Fruit fly (Drosophila melanogaster): ENCODE measurements around the gene Or85d.

Gene Or85d

DNA sequence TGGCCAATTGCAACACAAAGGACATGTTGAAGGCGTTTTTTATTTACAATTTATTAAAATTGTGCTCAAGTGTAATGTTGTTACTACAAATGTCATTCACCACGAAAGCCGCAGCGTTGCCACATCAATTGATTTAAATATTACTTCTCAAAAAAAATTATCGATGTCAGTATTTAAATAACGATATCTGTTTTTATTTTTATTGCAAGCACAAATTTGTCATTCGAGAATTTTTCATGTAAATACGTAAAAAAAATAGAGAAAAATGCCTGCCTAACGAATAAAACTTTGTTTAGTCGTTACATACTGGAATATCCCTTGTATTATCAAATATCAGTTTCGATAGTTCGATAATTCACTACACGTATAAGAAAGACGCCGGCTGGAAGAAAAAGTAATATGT, 10.1 kb downstream of the Or85d start, which contains the start of the genes mRpS18A and CG31460 (continued):
- TF ChIP-seq Dek (tag; optimal IDR thresholded peaks at IDR 0.05) = no peak
- no peak for TF ChIP-seq CG8359 (GFP tag; optimal IDR thresholded peaks at IDR 0.05; ENCODE audit: borderline replicate concordance)
- TF ChIP-seq sc (optimal IDR thresholded peaks at IDR 0.05) = no peak
- no peak for TF ChIP-seq sc (GFP tag; optimal IDR thresholded peaks at IDR 0.05)
- no peak for TF ChIP-seq slp2 (GFP tag; optimal IDR thresholded peaks at IDR 0.05)
- no peak for TF ChIP-seq Hr51 (GFP tag; optimal IDR thresholded peaks at IDR 0.05)
- TF ChIP-seq CG15269 (tag; optimal IDR thresholded peaks at IDR 0.05) = no peak
- no peak for TF ChIP-seq Usf (GFP tag; optimal IDR thresholded peaks at IDR 0.05)
- TF ChIP-seq aop (GFP tag; IDR thresholded peaks at IDR 0.05) = no peak
- no peak for TF ChIP-seq chinmo (GFP tag; IDR thresholded peaks at IDR 0.05; ENCODE audit: partially characterized antibody)
- TF ChIP-seq dmrt11E (tag; optimal IDR thresholded peaks at IDR 0.05) = no peak
- TF ChIP-seq CG4360 (GFP tag; IDR thresholded peaks at IDR 0.05) = no peak
- no peak for TF ChIP-seq CG4820 (GFP tag; optimal IDR thresholded peaks at IDR 0.05)
- TF ChIP-seq ranshi (GFP tag; IDR thresholded peaks at IDR 0.05) = 0 out of 2 replicates have a peak, but pooled peaks have one; percentile 24
- TF ChIP-seq CG13775 (GFP tag; optimal IDR thresholded peaks at IDR 0.05) = no peak
- TF ChIP-seq CG4282 (GFP tag; optimal IDR thresholded peaks at IDR 0.05) = no peak
- no peak for TF ChIP-seq ssp (GFP tag; IDR thresholded peaks at IDR 0.05)
- TF ChIP-seq nmo (GFP tag; optimal IDR thresholded peaks at IDR 0.05) = peak; percentile 53
- TF ChIP-seq lilli (GFP tag; optimal IDR thresholded peaks at IDR 0.05) = peak; percentile 33
- no peak for TF ChIP-seq kah (GFP tag; optimal IDR thresholded peaks at IDR 0.05)
- TF ChIP-seq Lim3 (GFP tag; IDR thresholded peaks at IDR 0.05) = no peak
- no peak for TF ChIP-seq CG6175 (GFP tag; IDR thresholded peaks at IDR 0.05)
- peak; percentile 61 for TF ChIP-seq CG2116 (GFP tag; optimal IDR thresholded peaks at IDR 0.05)
- no peak for TF ChIP-seq sima (GFP tag; optimal IDR thresholded peaks at IDR 0.05)
- TF ChIP-seq chif (GFP tag; optimal IDR thresholded peaks at IDR 0.05) = no peak
- TF ChIP-seq Lhr (GFP tag; optimal IDR thresholded peaks at IDR 0.05) = peak; percentile 37
- TF ChIP-seq Hr3 (GFP tag; optimal IDR thresholded peaks at IDR 0.05) = no peak
- no peak for TF ChIP-seq NC2α (GFP tag; optimal IDR thresholded peaks at IDR 0.05)
- TF ChIP-seq Bdp1 (GFP tag; optimal IDR thresholded peaks at IDR 0.05) = no peak
- no peak for TF ChIP-seq CG2202 (tag; optimal IDR thresholded peaks at IDR 0.05)
- TF ChIP-seq crol (GFP tag; IDR thresholded peaks at IDR 0.05) = no peak
- no peak for TF ChIP-seq CG4404 (GFP tag; IDR thresholded peaks at IDR 0.05)
- TF ChIP-seq Mad (GFP tag; optimal IDR thresholded peaks at IDR 0.05) = no peak
- no peak for TF ChIP-seq pros (GFP tag; optimal IDR thresholded peaks at IDR 0.05)
- peak; percentile 6 for TF ChIP-seq CG1602 (GFP tag; optimal IDR thresholded peaks at IDR 0.05)
- no peak for TF ChIP-seq CG2889 (GFP tag; IDR thresholded peaks at IDR 0.05)
- no peak for TF ChIP-seq bowl (GFP tag; IDR thresholded peaks at IDR 0.05)
- TF ChIP-seq sens (GFP tag) = peak; percentile 66
- TF ChIP-seq CG6813 (GFP tag; optimal IDR thresholded peaks at IDR 0.05) = no peak
- TF ChIP-seq tgo (GFP tag; IDR thresholded peaks at IDR 0.05) = no peak
- no peak for TF ChIP-seq Hey (tag; optimal IDR thresholded peaks at IDR 0.05)
- TF ChIP-seq fu2 (GFP tag; optimal IDR thresholded peaks at IDR 0.05) = no peak
- TF ChIP-seq CG17829 (tag; optimal IDR thresholded peaks at IDR 0.05) = peak; percentile 32
- no peak for TF ChIP-seq nom (GFP tag; optimal IDR thresholded peaks at IDR 0.05)
- no peak for TF ChIP-seq CG15479 (GFP tag; optimal IDR thresholded peaks at IDR 0.05)
- peak; percentile 29; the same call in 1 of the 2 replicates for TF ChIP-seq Rfx (GFP tag; IDR thresholded peaks at IDR 0.05)
- TF ChIP-seq Taf1 (GFP tag; IDR thresholded peaks at IDR 0.05) = no peak
- TF ChIP-seq zen2 (GFP tag; IDR thresholded peaks at IDR 0.05; ENCODE audit: partially characterized antibody) = peak; percentile 43; the same call in 1 of the 3 replicates
- TF ChIP-seq D19A (tag; optimal IDR thresholded peaks at IDR 0.05) = no peak

Measured in whole organism, embryonic.